Worm (Caenorhabditis elegans) whole organism, young adult: ENCODE results near the gene D1044.4.

ENCODE experiments used
- B0035.1 ChIP-seq: sonication (generic microtip); optimal IDR thresholded peaks from 2 replicates; lab custom pipeline; 2016; ENCODE audit warnings: missing genetic modification characterization, mild to moderate bottlenecking, missing compliant biosample characterization, missing genotype, missing genetic modification reagents
- F37B4.10 ChIP-seq: fragments of 200-800 bp; sonication (Bioruptor generic); IDR thresholded peaks from 2 replicates; pipeline ENCODE4 v1.3.6; 2022; ENCODE audit warnings: missing genetic modification characterization, missing compliant biosample characterization
- athp-1 ChIP-seq: sonication (generic microtip); optimal IDR thresholded peaks from 2 replicates; lab custom pipeline; 2017; ENCODE audit warnings: mild to moderate bottlenecking, missing genetic modification characterization, missing compliant biosample characterization
- bed-1 ChIP-seq: fragments of 200-800 bp; sonication (Bioruptor generic); IDR thresholded peaks from 2 replicates; pipeline ENCODE4 v1.3.6; 2022; ENCODE audit warnings: missing genetic modification reagents, missing genetic modification characterization, missing compliant biosample characterization
- cebp-1 ChIP-seq, 2 experiments: fragments of 200-800 bp in 1 of 2; sonication (Bioruptor generic) in 1 of 2; sonication (generic microtip) in 1 of 2; IDR thresholded peaks in 1 of 2; optimal IDR thresholded peaks in 1 of 2; 2 replicates each; pipeline versions ENCODE4 v1.3.6 to Lab custom; 2017 to 2022; ENCODE audit warnings: missing compliant biosample characterization in 2 of 2, missing genetic modification characterization in 2 of 2, mild to moderate bottlenecking in 1 of 2, missing genetic modification reagents in 1 of 2, moderate library complexity in 1 of 2
- egl-44 ChIP-seq: fragments of 200-800 bp; sonication (Bioruptor generic); IDR thresholded peaks from 2 replicates; pipeline ENCODE4 v1.3.6; 2022; ENCODE audit warnings: missing genetic modification reagents, missing genetic modification characterization, missing compliant biosample characterization
- lsl-1 ChIP-seq: fragments of 200-800 bp; sonication (Bioruptor generic); optimal IDR thresholded peaks from 2 replicates; lab custom pipeline; 2018; ENCODE audit warnings: mild to moderate bottlenecking, missing genetic modification characterization, moderate library complexity, missing compliant biosample characterization
- nhr-179 ChIP-seq: sonication (generic microtip); optimal IDR thresholded peaks from 2 replicates; lab custom pipeline; 2016; ENCODE audit warnings: mild to moderate bottlenecking, missing genetic modification characterization, missing compliant biosample characterization
- ztf-18 ChIP-seq: sonication (generic microtip); optimal IDR thresholded peaks from 2 replicates; lab custom pipeline; 2016; ENCODE audit warnings: missing genotype, mild to moderate bottlenecking, missing genetic modification characterization, missing compliant biosample characterization
- ztf-28 ChIP-seq: fragments of 200-800 bp; sonication (Bioruptor generic); IDR thresholded peaks from 2 replicates; pipeline ENCODE4 v1.3.6; 2022; ENCODE audit warnings: missing genetic modification reagents, missing genetic modification characterization, missing compliant biosample characterization
- ztf-3 ChIP-seq: fragments of 200-800 bp; sonication (Bioruptor generic); optimal IDR thresholded peaks from 2 replicates; lab custom pipeline; 2018; ENCODE audit warnings: mild to moderate bottlenecking, missing genetic modification characterization, missing compliant biosample characterization

- TF ChIP-seq athp-1 (tag; lab: Kevin White, UChicago) (no peak), ztf-3 (GFP tag; lab: Kevin White, UChicago) (no peak), lsl-1 (GFP tag; lab: Kevin White, UChicago) (no peak), bed-1 (GFP tag; lab: Robert Waterston, UW) (no peak), ztf-18 (tag; lab: Kevin White, UChicago) (no peak), B0035.1 (no peak), nhr-179 (tag; lab: Kevin White, UChicago) (no peak), F37B4.10 (GFP tag; lab: Robert Waterston, UW) (no peak), cebp-1 (GFP tag; IDR thresholded peaks at IDR 0.05; lab: Robert Waterston, UW) (no peak), cebp-1 (tag; optimal IDR thresholded peaks at IDR 0.05; lab: Kevin White, UChicago) (no peak), egl-44 (no peak), ztf-28 (no peak)
These were observed 46.4 kb upstream of the D1044.4 start for ce11 chrIII:5568265-5568664.
